Worm (Caenorhabditis elegans): ENCODE measurements around the gene C18G1.1.

- TF ChIP-seq daf-12 (tag; optimal IDR thresholded peaks at IDR 0.05) (no peak), nhr-77 (tag; optimal IDR thresholded peaks at IDR 0.05) (no peak), ama-1 (optimal IDR thresholded peaks at IDR 0.05) (no peak), nhr-237 (tag; optimal IDR thresholded peaks at IDR 0.05) (no peak), mdl-1 (tag; optimal IDR thresholded peaks at IDR 0.05) (no peak), elt-1 (tag; optimal IDR thresholded peaks at IDR 0.05) (no peak), aly-2 (tag; optimal IDR thresholded peaks at IDR 0.05) (no peak), egl-27 (tag; optimal IDR thresholded peaks at IDR 0.05) (no peak), lsy-12 (tag; optimal IDR thresholded peaks at IDR 0.05) (no peak), lin-39 (tag; optimal IDR thresholded peaks at IDR 0.05) (no peak), sea-2 (GFP tag; optimal IDR thresholded peaks at IDR 0.05) (no peak), zag-1 (tag; optimal IDR thresholded peaks at IDR 0.05) (no peak)
Measured at ce11 chrV:4813825-4814224, 36.1 kb downstream of the C18G1.1 start.
